Worm (Caenorhabditis elegans) whole organism, L1 larva: Measurements from ENCODE around the gene ttc-39B.
A peak's percentile ranks its signal among the peaks of the same experiment; 100 is the strongest.

ENCODE experiments used
- C34B4.2 ChIP-seq: sonication (generic microtip); optimal IDR thresholded peaks from 2 replicates; lab custom pipeline; 2017; ENCODE audit warnings: mild to moderate bottlenecking, missing genetic modification characterization, missing compliant biosample characterization
- ceh-63 ChIP-seq: fragments of 200-800 bp; sonication (Bioruptor generic); optimal IDR thresholded peaks from 2 replicates; lab custom pipeline; 2018; ENCODE audit warnings: mild to moderate bottlenecking, missing genetic modification characterization, missing compliant biosample characterization
- ceh-88 ChIP-seq: fragments of 200-800 bp; sonication (Bioruptor generic); IDR thresholded peaks from 2 replicates; pipeline ENCODE4 v1.3.6; 2022; ENCODE audit warnings: missing genetic modification characterization, missing compliant biosample characterization
- dsc-1 ChIP-seq: sonication (generic microtip); optimal IDR thresholded peaks from 2 replicates; lab custom pipeline; 2016; ENCODE audit warnings: mild to moderate bottlenecking, missing genetic modification characterization, missing compliant biosample characterization
- efl-1 ChIP-seq, 4 experiments: fragments of 150-350 bp; optimal IDR thresholded peaks in 3 of 4; peaks in 1 of 4; 1 replicate in 1 of 4; 2 replicates in 3 of 4; lab custom pipeline; 2014; ENCODE audit warnings: missing biosample characterization in 2 of 4, missing genetic modification characterization in 2 of 4, missing genetic modification reagents in 2 of 4
- efl-3 ChIP-seq: fragments of 200-800 bp; sonication (Bioruptor generic); optimal IDR thresholded peaks from 2 replicates; lab custom pipeline; 2018; ENCODE audit warnings: mild to moderate bottlenecking, missing genetic modification characterization, missing compliant biosample characterization
- elt-3 ChIP-seq, 6 experiments: fragments of 150-350 bp in 1 of 6; sonication (generic microtip); optimal IDR thresholded peaks; 2 replicates each; lab custom pipeline; 2017 to 2018; ENCODE audit warnings: missing biosample characterization in 6 of 6, missing genetic modification characterization in 6 of 6, inconsistent platforms in 1 of 6
- fkh-10 ChIP-seq: sonication (generic microtip); optimal IDR thresholded peaks from 2 replicates; lab custom pipeline; 2017; ENCODE audit warnings: missing biosample characterization, missing genetic modification reagents, missing genetic modification characterization
- fkh-8 ChIP-seq: sonication (generic microtip); optimal IDR thresholded peaks from 2 replicates; lab custom pipeline; 2016; ENCODE audit warnings: mild to moderate bottlenecking, missing genetic modification characterization, missing compliant biosample characterization
- grh-1 ChIP-seq: fragments of 200-800 bp; sonication (Bioruptor generic); IDR thresholded peaks from 2 replicates; pipeline ENCODE4 v1.3.6; 2022; ENCODE audit warnings: missing genetic modification reagents, missing genetic modification characterization, missing compliant biosample characterization
- irx-1 ChIP-seq: sonication (generic microtip); optimal IDR thresholded peaks from 2 replicates; lab custom pipeline; 2016; ENCODE audit warnings: missing genetic modification characterization, missing compliant biosample characterization
- lin-14 ChIP-seq: fragments of 200-800 bp; sonication (Bioruptor generic); optimal IDR thresholded peaks from 2 replicates; lab custom pipeline; 2018; ENCODE audit warnings: mild to moderate bottlenecking, missing genetic modification characterization, moderate library complexity, missing compliant biosample characterization
- lsy-2 ChIP-seq, 2 experiments: fragments of 150-350 bp; optimal IDR thresholded peaks; 2 replicates each; lab custom pipeline; 2014; ENCODE audit warnings: missing biosample characterization in 2 of 2, missing genetic modification characterization in 2 of 2
- mdl-1 ChIP-seq, 2 experiments: fragments of 150-350 bp; optimal IDR thresholded peaks; 2 replicates each; lab custom pipeline; 2014 to 2017; ENCODE audit warnings: missing biosample characterization in 2 of 2, missing genetic modification characterization in 2 of 2, inconsistent platforms in 1 of 2
- nhr-11 ChIP-seq: fragments of 150-350 bp; optimal IDR thresholded peaks from 2 replicates; lab custom pipeline; 2014; ENCODE audit warnings: missing biosample characterization, missing genetic modification characterization
- nhr-19 ChIP-seq: fragments of 200-800 bp; sonication (Bioruptor generic); conservative IDR thresholded peaks from 2 replicates; pipeline ENCODE4 v1.3.6; 2022; ENCODE audit warnings: missing genetic modification characterization, missing compliant biosample characterization
- nhr-20 ChIP-seq: sonication (generic microtip); optimal IDR thresholded peaks from 2 replicates; lab custom pipeline; 2016; ENCODE audit warnings: mild to moderate bottlenecking, missing genetic modification characterization, missing compliant biosample characterization
- nhr-237 ChIP-seq: fragments of 150-350 bp; optimal IDR thresholded peaks from 2 replicates; lab custom pipeline; 2014; ENCODE audit warnings: missing biosample characterization, missing genetic modification characterization
- nhr-28 ChIP-seq: fragments of 150-350 bp; optimal IDR thresholded peaks from 2 replicates; lab custom pipeline; 2014; ENCODE audit warnings: missing biosample characterization, missing genetic modification characterization
- nhr-47 ChIP-seq: sonication (generic microtip); optimal IDR thresholded peaks from 2 replicates; lab custom pipeline; 2016; ENCODE audit warnings: mild to moderate bottlenecking, missing genetic modification characterization, moderate library complexity, missing compliant biosample characterization
- nhr-71 ChIP-seq: sonication (generic microtip); optimal IDR thresholded peaks from 2 replicates; lab custom pipeline; 2016; ENCODE audit warnings: mild to moderate bottlenecking, missing genetic modification characterization, moderate library complexity, missing compliant biosample characterization
- nhr-77 ChIP-seq: fragments of 150-350 bp; optimal IDR thresholded peaks from 2 replicates; lab custom pipeline; 2014; ENCODE audit warnings: missing biosample characterization, missing genetic modification characterization
- pag-3 ChIP-seq: sonication (generic microtip); optimal IDR thresholded peaks from 2 replicates; lab custom pipeline; 2017; ENCODE audit warnings: missing genetic modification characterization, mild to moderate bottlenecking, missing compliant biosample characterization, antibody characterized with exemption, borderline replicate concordance; ENCODE audit not compliant: insufficient read depth
- pax-3 ChIP-seq: fragments of 200-800 bp; sonication (Bioruptor generic); optimal IDR thresholded peaks from 2 replicates; lab custom pipeline; 2018; ENCODE audit warnings: mild to moderate bottlenecking, missing genetic modification characterization, moderate library complexity, missing compliant biosample characterization
- rnt-1 ChIP-seq: sonication (generic microtip); optimal IDR thresholded peaks from 2 replicates; lab custom pipeline; 2016; ENCODE audit warnings: mild to moderate bottlenecking, missing genetic modification characterization, moderate library complexity, missing compliant biosample characterization
- skn-1 ChIP-seq: fragments of 150-350 bp; optimal IDR thresholded peaks from 2 replicates; lab custom pipeline; 2014; ENCODE audit warnings: missing biosample characterization, missing genetic modification characterization
- snpc-4 ChIP-seq: fragments of 150-350 bp; optimal IDR thresholded peaks from 2 replicates; lab custom pipeline; 2014; ENCODE audit warnings: missing biosample characterization, missing genetic modification characterization
- snu-23 ChIP-seq: sonication (generic microtip); optimal IDR thresholded peaks from 2 replicates; lab custom pipeline; 2016; ENCODE audit warnings: missing genetic modification characterization, missing compliant biosample characterization
- sptf-1 ChIP-seq: fragments of 150-350 bp; optimal IDR thresholded peaks from 2 replicates; lab custom pipeline; 2014; ENCODE audit warnings: missing biosample characterization, missing genetic modification characterization
- unc-130 ChIP-seq: fragments of 150-350 bp; optimal IDR thresholded peaks from 2 replicates; lab custom pipeline; 2017; ENCODE audit warnings: missing biosample characterization, missing genetic modification characterization, inconsistent platforms
- unc-30 ChIP-seq: sonication (generic microtip); optimal IDR thresholded peaks from 2 replicates; lab custom pipeline; 2017; ENCODE audit warnings: missing biosample characterization, missing genetic modification characterization
- unc-62 ChIP-seq: fragments of 150-350 bp; optimal IDR thresholded peaks from 2 replicates; lab custom pipeline; 2014; ENCODE audit warnings: missing biosample characterization, missing genetic modification reagents, missing genetic modification characterization
- xbp-1 ChIP-seq: sonication (generic microtip); optimal IDR thresholded peaks from 2 replicates; lab custom pipeline; 2016; ENCODE audit warnings: missing genetic modification characterization, missing compliant biosample characterization
- ztf-11 ChIP-seq, 2 experiments: sonication (generic microtip); optimal IDR thresholded peaks; 2 replicates each; lab custom pipeline; 2016 to 2017; ENCODE audit warnings: missing genetic modification characterization in 2 of 2, missing biosample characterization in 1 of 2, missing compliant biosample characterization in 1 of 2
- ztf-4 ChIP-seq: fragments of 150-350 bp; optimal IDR thresholded peaks from 2 replicates; lab custom pipeline; 2014; ENCODE audit warnings: missing biosample characterization, missing genetic modification characterization

The ttc-39B gene

ce11 chrII:6311459-6311858 lies 22.3 kb downstream of the ttc-39B start:
- TF ChIP-seq fkh-10 (GFP tag; lab: Kevin White, UChicago) (peak; percentile 46), skn-1 (tag; lab: Kevin White, UChicago) (no peak), nhr-71 (tag; lab: Kevin White, UChicago) (peak; percentile 51), xbp-1 (tag; lab: Kevin White, UChicago) (no peak), C34B4.2 (tag; lab: Kevin White, UChicago) (no peak), ceh-88 (no peak), unc-62 (GFP tag; lab: Kevin White, UChicago) (no peak), pax-3 (tag; lab: Kevin White, UChicago) (peak; percentile 21), unc-130 (tag; lab: Kevin White, UChicago) (no peak), nhr-47 (tag; lab: Kevin White, UChicago) (peak; percentile 10), snpc-4 (tag; lab: Kevin White, UChicago) (no peak), efl-3 (no peak), fkh-8 (tag; lab: Kevin White, UChicago) (peak; percentile 69), lin-14 (GFP tag; lab: Kevin White, UChicago) (peak; percentile 7), ztf-11 (tag; optimal IDR thresholded peaks at IDR 0.05; lab: Kevin White, UChicago) (no peak), nhr-20 (tag; lab: Kevin White, UChicago) (no peak), elt-3 (tag; optimal IDR thresholded peaks at IDR 0.05; lab: Kevin White, UChicago) (no peak)

ce11 chrII:6309198-6309597 lies 24.6 kb downstream of the ttc-39B start, which contains the start of gene glb-10:
Gene glb-10 (minus strand): TSS chrII:6309298.
- TF ChIP-seq nhr-11 (tag; lab: Kevin White, UChicago) (no peak), nhr-237 (tag; lab: Kevin White, UChicago) (no peak), nhr-77 (tag; lab: Kevin White, UChicago) (no peak), nhr-19 (GFP tag; lab: Robert Waterston, UW) (no peak), ztf-4 (tag; lab: Kevin White, UChicago) (no peak), unc-30 (no peak), snpc-4 (tag; lab: Kevin White, UChicago) (no peak), C34B4.2 (tag; lab: Kevin White, UChicago) (no peak), pag-3 (tag; lab: Kevin White, UChicago) (no peak), irx-1 (no peak), ceh-63 (no peak), nhr-28 (tag; lab: Kevin White, UChicago) (no peak), sptf-1 (tag; lab: Kevin White, UChicago) (no peak)

ce11 chrII:6306125-6306524 lies 27.7 kb downstream of the ttc-39B start, which contains the start of gene C29F5.8:
Gene C29F5.8 (plus strand): TSS chrII:6306425.
- TF ChIP-seq ceh-63: no peak
- TF ChIP-seq, all 84 proteins: peak for 0

ce11 chrII:6303209-6303740 lies 30.5 kb downstream of the ttc-39B start, which contains the start of gene C29F5.1:
Gene C29F5.1 (plus strand): TSS chrII:6303525.
- TF ChIP-seq rnt-1 (tag; lab: Kevin White, UChicago) (peak; percentile 50), mdl-1 (tag; optimal IDR thresholded peaks at IDR 0.05; lab: Kevin White, UChicago) (peak in 1 of 2 experiments; percentile 0), lsy-2 (tag; optimal IDR thresholded peaks at IDR 0.05; lab: Kevin White, UChicago) (peak in 1 of 2 experiments; percentile 2), grh-1 (GFP tag; lab: Robert Waterston, UW) (no peak), xbp-1 (tag; lab: Kevin White, UChicago) (no peak), pag-3 (tag; lab: Kevin White, UChicago) (peak; percentile 11), nhr-28 (tag; lab: Kevin White, UChicago) (no peak), ztf-11 (tag; optimal IDR thresholded peaks at IDR 0.05; lab: Kevin White, UChicago) (no peak), snu-23 (peak; percentile 20), lin-14 (GFP tag; lab: Kevin White, UChicago) (peak; percentile 89), nhr-71 (tag; lab: Kevin White, UChicago) (peak; percentile 43), dsc-1 (tag; lab: Kevin White, UChicago) (peak; percentile 34), efl-1 (optimal IDR thresholded peaks at IDR 0.05; lab: Kevin White, UChicago) (no peak), efl-1 (GFP tag; optimal IDR thresholded peaks at IDR 0.05 in 1 of 2; lab: Kevin White, UChicago) (peak in 1 of 2 experiments; percentile 92)
